Worm (Caenorhabditis elegans) whole organism, L2 larva: ENCODE measurements around the gene K02E7.1.

Experiments used
- C34F6.9 ChIP-seq: fragments of 150-350 bp; optimal IDR thresholded peaks from 2 replicates; lab custom pipeline; 2014; ENCODE audit warnings: missing biosample characterization, missing genetic modification characterization
- F13H6.1 ChIP-seq: sonication (generic microtip); optimal IDR thresholded peaks from 2 replicates; lab custom pipeline; 2016; ENCODE audit warnings: missing genetic modification characterization, missing compliant biosample characterization
- R02D3.7 ChIP-seq: fragments of 150-350 bp; optimal IDR thresholded peaks from 2 replicates; lab custom pipeline; 2014; ENCODE audit warnings: missing biosample characterization, missing genetic modification characterization
- Y55F3AM.14 ChIP-seq: fragments of 200-800 bp; sonication (Bioruptor generic); optimal IDR thresholded peaks from 2 replicates; lab custom pipeline; 2018; ENCODE audit warnings: mild to moderate bottlenecking, missing genetic modification characterization, missing compliant biosample characterization
- ZK546.5 ChIP-seq: sonication (generic microtip); optimal IDR thresholded peaks from 2 replicates; lab custom pipeline; 2017; ENCODE audit warnings: missing biosample characterization, missing genetic modification characterization
- alr-1 ChIP-seq: fragments of 150-350 bp; optimal IDR thresholded peaks from 2 replicates; lab custom pipeline; 2014; ENCODE audit warnings: missing biosample characterization, missing genetic modification characterization
- ama-1 ChIP-seq: fragments of 150-350 bp; optimal IDR thresholded peaks from 2 replicates; lab custom pipeline; 2018; ENCODE audit warnings: inconsistent platforms
- blmp-1 ChIP-seq: sonication (generic microtip); optimal IDR thresholded peaks from 2 replicates; lab custom pipeline; 2017; ENCODE audit warnings: missing genetic modification characterization, mild to moderate bottlenecking, missing compliant biosample characterization, antibody characterized with exemption, moderate library complexity; ENCODE audit not compliant: insufficient read depth
- ceh-16 ChIP-seq: fragments of 150-350 bp; optimal IDR thresholded peaks from 2 replicates; lab custom pipeline; 2014; ENCODE audit warnings: missing biosample characterization, missing genetic modification characterization
- ceh-82 ChIP-seq: fragments of 150-350 bp; optimal IDR thresholded peaks from 2 replicates; lab custom pipeline; 2014; ENCODE audit warnings: missing biosample characterization, missing genetic modification characterization
- crh-2 ChIP-seq: sonication (generic microtip); optimal IDR thresholded peaks from 2 replicates; lab custom pipeline; 2017; ENCODE audit warnings: missing biosample characterization, missing genetic modification characterization
- dmd-4 ChIP-seq: sonication (generic microtip); optimal IDR thresholded peaks from 2 replicates; lab custom pipeline; 2017; ENCODE audit warnings: missing biosample characterization, missing genetic modification characterization
- egl-27 ChIP-seq: sonication (generic microtip); optimal IDR thresholded peaks from 3 replicates; lab custom pipeline; 2017; ENCODE audit warnings: missing biosample characterization, missing genetic modification reagents, missing genetic modification characterization
- elt-1 ChIP-seq: fragments of 150-350 bp; optimal IDR thresholded peaks from 2 replicates; lab custom pipeline; 2014; ENCODE audit warnings: missing biosample characterization, missing genetic modification characterization
- fos-1 ChIP-seq: fragments of 150-350 bp; optimal IDR thresholded peaks from 2 replicates; lab custom pipeline; 2014; ENCODE audit warnings: missing biosample characterization, missing genetic modification characterization
- gmeb-1 ChIP-seq: fragments of 150-350 bp; optimal IDR thresholded peaks from 2 replicates; lab custom pipeline; 2014; ENCODE audit warnings: missing biosample characterization, missing genetic modification characterization
- lin-11 ChIP-seq: fragments of 150-350 bp; sonication (generic microtip); optimal IDR thresholded peaks from 2 replicates; lab custom pipeline; 2014; ENCODE audit warnings: missing biosample characterization, missing genetic modification characterization, inconsistent platforms, mixed read lengths
- lin-13 ChIP-seq: fragments of 150-350 bp; optimal IDR thresholded peaks from 2 replicates; lab custom pipeline; 2014; ENCODE audit warnings: missing biosample characterization, missing genetic modification reagents, missing genetic modification characterization
- lin-39 ChIP-seq: fragments of 150-350 bp; optimal IDR thresholded peaks from 2 replicates; lab custom pipeline; 2014; ENCODE audit warnings: missing biosample characterization, missing genetic modification reagents, missing genetic modification characterization
- lsy-2 ChIP-seq, 2 experiments: fragments of 150-350 bp in 1 of 2; sonication (generic microtip) in 1 of 2; optimal IDR thresholded peaks; 2 replicates each; lab custom pipeline; 2014 to 2017; ENCODE audit warnings: missing biosample characterization in 2 of 2, missing genetic modification characterization in 2 of 2
- mab-5 ChIP-seq: fragments of 150-350 bp; optimal IDR thresholded peaks from 2 replicates; lab custom pipeline; 2014; ENCODE audit warnings: missing biosample characterization, missing genetic modification characterization
- mbf-1 ChIP-seq: sonication (generic microtip); optimal IDR thresholded peaks from 2 replicates; lab custom pipeline; 2017; ENCODE audit warnings: missing biosample characterization, missing genetic modification characterization
- nhr-10 ChIP-seq: sonication (generic microtip); optimal IDR thresholded peaks from 2 replicates; lab custom pipeline; 2017; ENCODE audit warnings: missing biosample characterization, missing genetic modification characterization
- nhr-12 ChIP-seq: fragments of 150-350 bp; optimal IDR thresholded peaks from 2 replicates; lab custom pipeline; 2014; ENCODE audit warnings: missing biosample characterization, missing genetic modification characterization
- nhr-129 ChIP-seq: fragments of 150-350 bp; optimal IDR thresholded peaks from 2 replicates; lab custom pipeline; 2014; ENCODE audit warnings: missing biosample characterization, missing genetic modification characterization
- nhr-21 ChIP-seq: fragments of 150-350 bp; optimal IDR thresholded peaks from 2 replicates; lab custom pipeline; 2014; ENCODE audit warnings: missing biosample characterization, missing genetic modification characterization
- nhr-23 ChIP-seq: fragments of 150-350 bp; optimal IDR thresholded peaks from 2 replicates; lab custom pipeline; 2014; ENCODE audit warnings: missing biosample characterization, missing genetic modification reagents, missing genetic modification characterization
- nhr-237 ChIP-seq: fragments of 150-350 bp; optimal IDR thresholded peaks from 2 replicates; lab custom pipeline; 2014; ENCODE audit warnings: missing biosample characterization, missing genetic modification characterization
- nhr-6 ChIP-seq: fragments of 150-350 bp; optimal IDR thresholded peaks from 2 replicates; lab custom pipeline; 2014; ENCODE audit warnings: missing biosample characterization, missing genetic modification characterization
- nhr-77 ChIP-seq: fragments of 150-350 bp; optimal IDR thresholded peaks from 2 replicates; lab custom pipeline; 2014; ENCODE audit warnings: missing biosample characterization, missing genetic modification characterization
- peb-1 ChIP-seq: fragments of 150-350 bp; optimal IDR thresholded peaks from 2 replicates; lab custom pipeline; 2014; ENCODE audit warnings: missing biosample characterization, missing genetic modification characterization
- sma-3 ChIP-seq: sonication (generic microtip); optimal IDR thresholded peaks from 2 replicates; lab custom pipeline; 2016; ENCODE audit warnings: missing genetic modification reagents, missing genetic modification characterization, missing compliant biosample characterization
- sma-9 ChIP-seq, 2 experiments: fragments of 150-350 bp in 1 of 2; sonication (generic microtip) in 1 of 2; optimal IDR thresholded peaks; 2 replicates each; lab custom pipeline; 2014 to 2016; ENCODE audit warnings: missing genetic modification characterization in 2 of 2, mild to moderate bottlenecking in 1 of 2, missing biosample characterization in 1 of 2, missing compliant biosample characterization in 1 of 2, missing genetic modification reagents in 1 of 2, moderate library complexity in 1 of 2
- unc-39 ChIP-seq: fragments of 150-350 bp; optimal IDR thresholded peaks from 2 replicates; lab custom pipeline; 2014; ENCODE audit warnings: missing biosample characterization, missing genetic modification characterization
- unc-55 ChIP-seq: fragments of 150-350 bp; sonication (generic microtip); optimal IDR thresholded peaks from 3 replicates; lab custom pipeline; 2014; ENCODE audit warnings: missing biosample characterization, missing genetic modification reagents, missing genetic modification characterization
- zag-1 ChIP-seq: fragments of 150-350 bp; optimal IDR thresholded peaks from 2 replicates; lab custom pipeline; 2014; ENCODE audit warnings: missing biosample characterization, missing genetic modification characterization
- ztf-1 ChIP-seq: fragments of 200-800 bp; sonication (Bioruptor generic); conservative IDR thresholded peaks from 2 replicates; pipeline ENCODE4 v1.3.6; 2022; ENCODE audit warnings: missing genetic modification characterization, missing compliant biosample characterization
- ztf-11 ChIP-seq: sonication (generic microtip); optimal IDR thresholded peaks from 2 replicates; lab custom pipeline; 2017; ENCODE audit warnings: missing biosample characterization, missing genetic modification characterization
- ztf-4 ChIP-seq: fragments of 150-350 bp; optimal IDR thresholded peaks from 2 replicates; lab custom pipeline; 2014; ENCODE audit warnings: missing biosample characterization, missing genetic modification characterization

Gene K02E7.1

DNA sequence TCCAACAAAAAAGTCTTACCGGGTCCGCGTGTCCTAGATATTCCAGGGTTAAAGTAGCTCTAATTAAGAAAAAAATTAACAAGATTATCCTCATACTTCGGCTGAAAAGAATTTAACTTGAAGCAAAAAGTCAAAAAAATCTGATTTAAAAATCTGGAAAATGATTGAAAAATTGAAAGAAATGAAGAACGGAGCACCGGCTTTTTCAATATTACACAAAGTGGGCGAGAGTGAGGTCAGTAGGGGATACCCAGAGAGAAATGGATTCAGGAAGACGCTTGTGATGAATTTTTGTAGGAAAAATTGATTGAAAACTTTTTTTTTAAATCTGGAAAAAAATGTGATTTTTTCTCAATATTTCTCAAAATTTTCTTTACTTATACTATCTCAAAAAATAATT lies 17.8 kb downstream of the K02E7.1 start, which contains the start of gene pho-14:
TSS of gene pho-14 (minus strand) at position 101 of the 400 bp plus-strand sequence.
- TF ChIP-seq nhr-77 (tag; lab: Kevin White, UChicago) (no peak), peb-1 (tag; lab: Kevin White, UChicago) (no peak), nhr-6 (tag; lab: Kevin White, UChicago) (no peak), sma-3 (GFP tag; lab: Kevin White, UChicago) (no peak), lsy-2 (tag; optimal IDR thresholded peaks at IDR 0.05; lab: Kevin White, UChicago) (no peak), alr-1 (no peak)
- TF ChIP-seq, all 48 proteins: peak for 0

DNA sequence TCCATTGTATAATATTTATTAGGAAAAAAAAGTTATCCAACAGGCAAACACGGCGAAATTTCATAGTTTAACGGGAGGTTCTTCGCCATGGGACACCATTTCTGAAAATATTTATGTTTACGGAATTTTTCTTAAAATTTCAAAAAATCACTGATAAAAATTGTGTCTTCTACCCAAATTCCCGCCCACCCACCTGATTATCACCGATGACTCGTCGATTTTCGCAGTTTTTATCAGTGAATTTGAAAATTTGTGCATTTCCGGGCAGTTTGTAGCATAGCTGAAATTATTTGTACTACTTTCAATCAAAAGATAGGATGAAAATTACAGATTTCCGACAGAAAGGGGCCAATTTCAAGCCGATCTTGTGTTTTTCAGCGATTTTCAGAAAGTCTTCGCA lies 18.5 kb downstream of the K02E7.1 start:
- TF ChIP-seq fos-1 (tag; lab: Kevin White, UChicago) (peak; percentile 75), unc-39 (tag; lab: Kevin White, UChicago) (no peak)

DNA sequence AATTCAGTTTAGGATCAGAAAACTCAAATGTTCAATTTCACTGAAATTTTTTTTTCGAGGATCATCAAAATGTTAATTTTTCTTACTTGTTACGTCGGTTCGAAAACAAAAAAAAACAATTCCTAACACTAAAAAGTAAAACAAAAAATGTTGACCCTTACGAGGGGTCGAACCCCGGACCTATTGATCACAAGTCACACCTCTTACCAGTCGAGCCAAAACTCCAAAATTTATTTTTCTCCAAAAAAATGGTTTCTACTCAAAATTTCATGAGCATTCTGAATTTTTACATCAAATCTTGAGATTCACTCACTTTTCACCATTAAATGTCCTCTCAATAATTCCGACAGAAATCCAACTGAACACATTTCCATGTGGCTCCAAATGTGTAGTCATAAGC lies 19.2 kb downstream of the K02E7.1 start:
- TF ChIP-seq nhr-21 (tag; lab: Kevin White, UChicago): no peak
- no peak for TF ChIP-seq nhr-77 (tag; lab: Kevin White, UChicago)
- no peak for TF ChIP-seq nhr-237
- no peak for TF ChIP-seq dmd-4
- no peak for TF ChIP-seq lsy-2 (tag; optimal IDR thresholded peaks at IDR 0.05; lab: Kevin White, UChicago)
- no peak for TF ChIP-seq unc-39 (tag; lab: Kevin White, UChicago)
- no peak for TF ChIP-seq F13H6.1
- TF ChIP-seq crh-2 (tag; lab: Kevin White, UChicago): no peak
- no peak for TF ChIP-seq egl-27 (tag; lab: Kevin White, UChicago)
- no peak for TF ChIP-seq nhr-10 (tag; lab: Kevin White, UChicago)
- TF ChIP-seq nhr-12: no peak
- TF ChIP-seq fos-1 (tag; lab: Kevin White, UChicago): no peak
- TF ChIP-seq sma-3 (GFP tag; lab: Kevin White, UChicago): no peak
- no peak for TF ChIP-seq ceh-82 (tag; lab: Kevin White, UChicago)
- TF ChIP-seq Y55F3AM.14: no peak
- TF ChIP-seq ama-1: no peak

DNA sequence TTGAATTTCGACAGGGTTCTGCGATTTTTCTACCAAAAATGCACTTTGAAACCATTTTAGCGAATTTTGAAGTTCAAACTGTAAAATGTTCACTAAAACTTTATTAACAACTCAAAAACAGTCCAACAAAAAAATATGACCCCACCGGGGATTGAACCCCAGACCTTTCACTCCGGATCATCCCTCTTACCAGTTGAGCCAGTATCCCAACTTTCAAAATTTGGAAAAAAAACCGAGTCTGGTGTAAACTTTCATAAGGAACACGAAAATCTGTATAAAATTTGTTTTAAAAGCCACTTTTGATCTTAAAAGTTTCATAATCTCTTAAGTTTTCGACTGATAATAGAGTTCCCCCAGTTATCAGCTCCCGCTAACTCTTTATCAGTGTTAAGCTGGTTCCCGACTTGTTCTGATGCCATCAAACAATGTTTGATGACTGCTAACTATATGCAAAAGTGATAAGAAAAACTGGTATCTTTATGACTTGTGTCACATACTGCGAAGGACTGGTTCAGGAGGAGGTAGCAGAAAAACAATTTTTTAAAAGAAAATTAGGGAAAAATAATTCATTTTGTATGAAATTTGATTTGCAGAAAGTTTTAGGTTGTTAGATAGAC lies 20.6 kb downstream of the K02E7.1 start:
- TF ChIP-seq Y55F3AM.14: no peak
- no peak for TF ChIP-seq unc-55
- no peak for TF ChIP-seq ama-1
- no peak for TF ChIP-seq lsy-2 (tag; optimal IDR thresholded peaks at IDR 0.05; lab: Kevin White, UChicago)
- TF ChIP-seq lin-11 (tag; lab: Kevin White, UChicago): no peak
- TF ChIP-seq mab-5 (tag; lab: Kevin White, UChicago): no peak
- no peak for TF ChIP-seq ceh-16 (tag; lab: Kevin White, UChicago)
- TF ChIP-seq nhr-10 (tag; lab: Kevin White, UChicago): no peak
- TF ChIP-seq dmd-4: no peak
- TF ChIP-seq F13H6.1: peak; percentile 25
- no peak for TF ChIP-seq ceh-82 (tag; lab: Kevin White, UChicago)
- no peak for TF ChIP-seq nhr-129 (tag; lab: Kevin White, UChicago)
- no peak for TF ChIP-seq ztf-4
- TF ChIP-seq C34F6.9 (tag; lab: Kevin White, UChicago): no peak
- TF ChIP-seq lin-13 (GFP tag; lab: Kevin White, UChicago): no peak
- peak; percentile 43 for TF ChIP-seq crh-2 (tag; lab: Kevin White, UChicago)
- TF ChIP-seq nhr-21 (tag; lab: Kevin White, UChicago): no peak
- TF ChIP-seq egl-27 (tag; lab: Kevin White, UChicago): peak; percentile 58
- no peak for TF ChIP-seq nhr-77 (tag; lab: Kevin White, UChicago)
- no peak for TF ChIP-seq elt-1 (tag; lab: Kevin White, UChicago)
- no peak for TF ChIP-seq ztf-1 (GFP tag; lab: Robert Waterston, UW)
- TF ChIP-seq mbf-1: no peak
- TF ChIP-seq nhr-23 (tag; lab: Kevin White, UChicago): no peak
- TF ChIP-seq ZK546.5 (tag; lab: Kevin White, UChicago): no peak
- TF ChIP-seq unc-39 (tag; lab: Kevin White, UChicago): no peak
- TF ChIP-seq blmp-1: no peak
- peak; percentile 88 for TF ChIP-seq sma-9 (GFP tag; optimal IDR thresholded peaks at IDR 0.05; lab: Kevin White, UChicago)
- TF ChIP-seq sma-9 (tag; optimal IDR thresholded peaks at IDR 0.05; lab: Kevin White, UChicago): no peak
- peak; percentile 100 for TF ChIP-seq fos-1 (tag; lab: Kevin White, UChicago)
- TF ChIP-seq alr-1: no peak
- no peak for TF ChIP-seq R02D3.7 (tag; lab: Kevin White, UChicago)
- no peak for TF ChIP-seq nhr-237
- TF ChIP-seq lin-39: no peak
- TF ChIP-seq sma-3 (GFP tag; lab: Kevin White, UChicago): peak; percentile 63
- no peak for TF ChIP-seq ztf-11
- TF ChIP-seq gmeb-1: peak; percentile 62
- no peak for TF ChIP-seq zag-1 (tag; lab: Kevin White, UChicago)
